Fruit fly (Drosophila melanogaster) whole organism, embryonic: ENCODE measurements around the gene CG15577.

Experiments used
- ATbp ChIP-seq: fragments of 200-800 bp; sonication (Bioruptor generic); optimal IDR thresholded peaks from 2 replicates; lab custom pipeline; 2017; ENCODE audit warnings: missing biosample characterization, mild to moderate bottlenecking, missing genetic modification characterization, missing genetic modification reagents
- Aef1 ChIP-seq: fragments of 200-800 bp; sonication (Bioruptor generic); IDR thresholded peaks from 3 replicates; pipeline ENCODE4 v1.3.6; 2022; ENCODE audit warnings: missing biosample characterization, missing genetic modification characterization
- Atf-2 ChIP-seq: fragments of 200-800 bp; sonication (Bioruptor generic); optimal IDR thresholded peaks from 2 replicates; lab custom pipeline; 2016; ENCODE audit warnings: missing biosample characterization, missing genetic modification characterization
- CG11504 ChIP-seq: fragments of 200-800 bp; sonication (Bioruptor generic); optimal IDR thresholded peaks from 3 replicates; lab custom pipeline; 2019; ENCODE audit warnings: missing biosample characterization, mild to moderate bottlenecking, missing genetic modification characterization, moderate library complexity
- CG12155 ChIP-seq: fragments of 200-800 bp; sonication (Bioruptor generic); optimal IDR thresholded peaks from 3 replicates; lab custom pipeline; 2016; ENCODE audit warnings: missing biosample characterization, missing genetic modification characterization
- CG13296 ChIP-seq: fragments of 200-800 bp; sonication (Bioruptor generic); optimal IDR thresholded peaks from 3 replicates; lab custom pipeline; 2018; ENCODE audit warnings: missing biosample characterization, mild to moderate bottlenecking, missing genetic modification characterization
- CG16863 ChIP-seq: fragments of 200-800 bp; sonication (Bioruptor generic); optimal IDR thresholded peaks from 3 replicates; lab custom pipeline; 2016; ENCODE audit warnings: missing biosample characterization, missing genetic modification characterization
- CG2202 ChIP-seq: fragments of 200-800 bp; sonication (Bioruptor generic); optimal IDR thresholded peaks from 2 replicates; lab custom pipeline; 2018; ENCODE audit warnings: missing biosample characterization, mild to moderate bottlenecking, missing genetic modification characterization
- CG2712 ChIP-seq: fragments of 200-800 bp; optimal IDR thresholded peaks from 3 replicates; lab custom pipeline; 2019; ENCODE audit warnings: missing biosample characterization, mild to moderate bottlenecking, missing genetic modification characterization, moderate library complexity
- CG2875 ChIP-seq: fragments of 200-800 bp; sonication (Bioruptor generic); optimal IDR thresholded peaks from 2 replicates; lab custom pipeline; 2017; ENCODE audit warnings: missing biosample characterization, mild to moderate bottlenecking, missing genetic modification characterization, missing genetic modification reagents
- CG2889 ChIP-seq: fragments of 200-800 bp; sonication (Bioruptor generic); IDR thresholded peaks from 3 replicates; pipeline ENCODE4 v1.3.6; 2022; ENCODE audit warnings: missing biosample characterization, missing genetic modification characterization
- CG30403 ChIP-seq: fragments of 200-800 bp; sonication (Bioruptor generic); optimal IDR thresholded peaks from 3 replicates; lab custom pipeline; 2016; ENCODE audit warnings: missing biosample characterization, missing genetic modification characterization
- CG30431 ChIP-seq: fragments of 200-800 bp; sonication (Bioruptor generic); optimal IDR thresholded peaks from 2 replicates; lab custom pipeline; 2017; ENCODE audit warnings: missing biosample characterization, missing genetic modification characterization
- CG32532 ChIP-seq: fragments of 200-800 bp; sonication (Bioruptor generic); IDR thresholded peaks from 2 replicates; pipeline ENCODE4 v1.3.6; 2022; ENCODE audit warnings: missing biosample characterization, missing genetic modification characterization
- CG3281 ChIP-seq: fragments of 200-800 bp; sonication (Bioruptor generic); optimal IDR thresholded peaks from 3 replicates; lab custom pipeline; 2017; ENCODE audit warnings: missing biosample characterization, mild to moderate bottlenecking, missing genetic modification characterization
- CG4707 ChIP-seq: fragments of 200-800 bp; sonication (Bioruptor generic); optimal IDR thresholded peaks from 2 replicates; lab custom pipeline; 2018; ENCODE audit warnings: missing biosample characterization, mild to moderate bottlenecking, missing genetic modification characterization, moderate library complexity
- CG7963 ChIP-seq: fragments of 200-800 bp; sonication (Bioruptor generic); IDR thresholded peaks from 3 replicates; pipeline ENCODE4 v1.3.6; 2022; ENCODE audit warnings: missing biosample characterization, missing genetic modification characterization; ENCODE audit not compliant: partially characterized antibody
- CG8359 ChIP-seq: fragments of 200-800 bp; sonication (Bioruptor generic); optimal IDR thresholded peaks from 2 replicates; lab custom pipeline; 2017; ENCODE audit warnings: missing biosample characterization, mild to moderate bottlenecking, missing genetic modification characterization, borderline replicate concordance
- CG9609 ChIP-seq: fragments of 200-800 bp; sonication (Bioruptor generic); optimal IDR thresholded peaks from 3 replicates; lab custom pipeline; 2016; ENCODE audit warnings: missing biosample characterization, missing genetic modification characterization
- CoRest ChIP-seq: fragments of 200-800 bp; sonication (Bioruptor generic); optimal IDR thresholded peaks from 3 replicates; lab custom pipeline; 2018; ENCODE audit warnings: missing biosample characterization, mild to moderate bottlenecking, missing genetic modification characterization, moderate library complexity
- Dbx ChIP-seq: fragments of 200-800 bp; sonication (Bioruptor generic); IDR thresholded peaks from 3 replicates; pipeline ENCODE4 v1.3.6; 2022; ENCODE audit warnings: missing biosample characterization, missing genetic modification characterization
- Ets97D ChIP-seq: fragments of 200-800 bp; sonication (Bioruptor generic); optimal IDR thresholded peaks from 3 replicates; lab custom pipeline; 2016; ENCODE audit warnings: missing biosample characterization, missing genetic modification characterization
- Fer1 ChIP-seq: fragments of 200-800 bp; sonication (Bioruptor generic); optimal IDR thresholded peaks from 2 replicates; lab custom pipeline; 2017; ENCODE audit warnings: missing biosample characterization, mild to moderate bottlenecking, missing genetic modification characterization
- GATAe ChIP-seq: fragments of 200-800 bp; sonication (Bioruptor generic); conservative IDR thresholded peaks from 2 replicates; pipeline ENCODE4 v1.3.6; 2022; ENCODE audit warnings: missing biosample characterization, missing genetic modification characterization
- Gug ChIP-seq: fragments of 200-800 bp; sonication (Bioruptor generic); IDR thresholded peaks from 4 replicates; pipeline ENCODE4 v1.3.6; 2022; ENCODE audit warnings: missing biosample characterization, missing genetic modification characterization
- NFAT ChIP-seq: fragments of 200-800 bp; sonication (Bioruptor generic); IDR thresholded peaks from 2 replicates; pipeline ENCODE4 v1.3.6; 2022; ENCODE audit warnings: missing biosample characterization, missing genetic modification characterization
- Sin3A ChIP-seq: fragments of >200 bp; optimal IDR thresholded peaks from 2 replicates; lab custom pipeline; 2018
- Six4 ChIP-seq: fragments of 200-800 bp; sonication (Bioruptor generic); optimal IDR thresholded peaks from 2 replicates; lab custom pipeline; 2016; ENCODE audit warnings: missing biosample characterization, missing genetic modification characterization
- Xbp1 ChIP-seq: fragments of 200-800 bp; sonication (Bioruptor generic); optimal IDR thresholded peaks from 3 replicates; lab custom pipeline; 2016; ENCODE audit warnings: missing biosample characterization, mild to moderate bottlenecking, missing genetic modification characterization
- ara ChIP-seq: fragments of 200-800 bp; sonication (Bioruptor generic); IDR thresholded peaks from 2 replicates; pipeline ENCODE4 v1.3.6; 2022; ENCODE audit warnings: missing biosample characterization, missing genetic modification characterization
- br ChIP-seq: fragments of >200 bp; optimal IDR thresholded peaks from 2 replicates; lab custom pipeline; 2017
- chif ChIP-seq, 2 experiments: fragments of 200-800 bp; sonication (Bioruptor generic); optimal IDR thresholded peaks; 3 replicates each; lab custom pipeline; 2016; ENCODE audit warnings: missing biosample characterization in 2 of 2, missing genetic modification characterization in 2 of 2
- dysf ChIP-seq: fragments of 200-800 bp; sonication (Bioruptor generic); IDR thresholded peaks from 3 replicates; pipeline ENCODE4 v1.3.6; 2022; ENCODE audit warnings: missing biosample characterization, missing genetic modification characterization
- eve ChIP-seq, 2 experiments: fragments of >200 bp; optimal IDR thresholded peaks; 2 replicates each; lab custom pipeline; 2017; ENCODE audit warnings: missing biosample characterization in 2 of 2, missing genetic modification characterization in 2 of 2
- her ChIP-seq: fragments of 200-800 bp; sonication (Bioruptor generic); optimal IDR thresholded peaks from 2 replicates; lab custom pipeline; 2016; ENCODE audit warnings: missing biosample characterization, missing genetic modification characterization
- hkb ChIP-seq, 2 experiments: fragments of 200-800 bp in 1 of 2; fragments of >200 bp in 1 of 2; sonication (Bioruptor generic) in 1 of 2; IDR thresholded peaks in 1 of 2; optimal IDR thresholded peaks in 1 of 2; 2 replicates each; pipeline versions ENCODE4 v1.3.6 to Lab custom; 2017 to 2022; ENCODE audit warnings: missing biosample characterization in 1 of 2, missing genetic modification characterization in 1 of 2
- hth ChIP-seq: fragments of >200 bp; optimal IDR thresholded peaks from 2 replicates; lab custom pipeline; 2017; ENCODE audit warnings: inconsistent platforms
- jigr1 ChIP-seq: fragments of 200-800 bp; sonication (Bioruptor generic); IDR thresholded peaks from 3 replicates; pipeline ENCODE4 v1.3.6; 2022; ENCODE audit warnings: missing biosample characterization, missing genetic modification characterization
- jing ChIP-seq: fragments of 200-800 bp; sonication (Bioruptor generic); optimal IDR thresholded peaks from 2 replicates; lab custom pipeline; 2018; ENCODE audit warnings: missing biosample characterization, mild to moderate bottlenecking, missing genetic modification characterization
- lab ChIP-seq: fragments of 200-800 bp; sonication (Bioruptor generic); optimal IDR thresholded peaks from 3 replicates; lab custom pipeline; 2017; ENCODE audit warnings: missing biosample characterization, missing genetic modification characterization, mild to moderate bottlenecking, moderate library complexity, missing genetic modification reagents
- lola ChIP-seq, 3 experiments: fragments of >200 bp in 2 of 3; fragments of 200-800 bp in 1 of 3; sonication (Bioruptor generic) in 1 of 3; optimal IDR thresholded peaks; 2 replicates each; lab custom pipeline; 2017 to 2019; ENCODE audit warnings: missing biosample characterization in 3 of 3, missing genetic modification characterization in 3 of 3, mild to moderate bottlenecking in 1 of 3, moderate library complexity in 1 of 3
- pan ChIP-seq, 4 experiments: fragments of >200 bp in 3 of 4; fragments of 200-800 bp in 1 of 4; sonication (Bioruptor generic) in 1 of 4; optimal IDR thresholded peaks in 3 of 4; IDR thresholded peaks in 1 of 4; 2 replicates each; pipeline versions ENCODE4 v1.3.6 to Lab custom; 2017 to 2022; ENCODE audit warnings: missing biosample characterization in 2 of 4, missing genetic modification characterization in 2 of 4, mixed read lengths in 1 of 4
- pnt ChIP-seq: fragments of 200-800 bp; sonication (Bioruptor generic); optimal IDR thresholded peaks from 3 replicates; lab custom pipeline; 2016; ENCODE audit warnings: missing biosample characterization, missing genetic modification characterization
- row ChIP-seq: fragments of 200-800 bp; sonication (Bioruptor generic); IDR thresholded peaks from 3 replicates; pipeline ENCODE4 v1.3.6; 2022; ENCODE audit warnings: missing biosample characterization, missing genetic modification characterization
- sc ChIP-seq, 3 experiments: fragments of >200 bp in 2 of 3; fragments of 200-800 bp in 1 of 3; sonication (Bioruptor generic) in 1 of 3; optimal IDR thresholded peaks; 2 replicates in 2 of 3; 3 replicates in 1 of 3; lab custom pipeline; 2017; ENCODE audit warnings: mild to moderate bottlenecking in 1 of 3, missing biosample characterization in 1 of 3, missing genetic modification characterization in 1 of 3, missing genetic modification reagents in 1 of 3
- sisA ChIP-seq: fragments of 200-800 bp; sonication (Bioruptor generic); IDR thresholded peaks from 2 replicates; pipeline ENCODE4 v1.3.6; 2022; ENCODE audit warnings: missing biosample characterization, missing genetic modification characterization
- slbo ChIP-seq: fragments of 200-800 bp; sonication (Bioruptor generic); IDR thresholded peaks from 2 replicates; pipeline ENCODE4 v1.3.6; 2022; ENCODE audit warnings: missing biosample characterization, missing genetic modification characterization
- tio ChIP-seq: fragments of 200-800 bp; sonication (Bioruptor generic); optimal IDR thresholded peaks from 2 replicates; lab custom pipeline; 2017; ENCODE audit warnings: missing biosample characterization, missing genetic modification characterization, inconsistent platforms
- tll ChIP-seq, 2 experiments: fragments of 200-800 bp in 1 of 2; fragments of >200 bp in 1 of 2; sonication (Bioruptor generic) in 1 of 2; optimal IDR thresholded peaks; 2 replicates each; lab custom pipeline; 2017 to 2019; ENCODE audit warnings: missing biosample characterization in 2 of 2, missing genetic modification characterization in 2 of 2, mild to moderate bottlenecking in 1 of 2, moderate library complexity in 1 of 2
- toy ChIP-seq: fragments of 200-800 bp; sonication (Bioruptor generic); IDR thresholded peaks from 2 replicates; pipeline ENCODE4 v1.3.6; 2022; ENCODE audit warnings: missing biosample characterization, missing genetic modification characterization

The CG15577 gene

dm6 chrX:4262661-4263060, 14.1 kb downstream of the CG15577 start (continued):
- peak; percentile 16 for TF ChIP-seq CG9609
- no peak for TF ChIP-seq CG2889 (GFP tag; lab: Robert Waterston, UW)
- no peak for TF ChIP-seq jigr1
- peak; percentile 48; the same call in 2 of the 4 replicates for TF ChIP-seq Gug (GFP tag; lab: Robert Waterston, UW)
- TF ChIP-seq pnt (GFP tag; lab: Kevin White, UChicago) = peak; percentile 35
- no peak for TF ChIP-seq sc (optimal IDR thresholded peaks at IDR 0.05; lab: Kevin White, UChicago)
- no peak for TF ChIP-seq sc (GFP tag; optimal IDR thresholded peaks at IDR 0.05; lab: Kevin White, UChicago)
- TF ChIP-seq lab (GFP tag; lab: Kevin White, UChicago) = peak; percentile 74
- 0 out of 3 replicates have a peak, but pooled peaks have one; percentile 15 for TF ChIP-seq Dbx (GFP tag; lab: Robert Waterston, UW)
- no peak for TF ChIP-seq GATAe (GFP tag; lab: Robert Waterston, UW)
- no peak for TF ChIP-seq eve (GFP tag; optimal IDR thresholded peaks at IDR 0.05; lab: Kevin White, UChicago)
- peak in 1 of 2 experiments; percentile 47 for TF ChIP-seq chif (GFP tag; optimal IDR thresholded peaks at IDR 0.05; lab: Kevin White, UChicago)
- peak; percentile 44 for TF ChIP-seq jing
- TF ChIP-seq Six4 = peak; percentile 16
- peak; percentile 7 for TF ChIP-seq CG16863 (GFP tag; lab: Kevin White, UChicago)
- no peak for TF ChIP-seq CG7963 (GFP tag; lab: Robert Waterston, UW)
- no peak for TF ChIP-seq toy (GFP tag; lab: Robert Waterston, UW)
- TF ChIP-seq sisA (GFP tag; lab: Robert Waterston, UW) = peak; percentile 57
- TF ChIP-seq NFAT = no peak; the same call in 1 of the 2 replicates
- no peak for TF ChIP-seq pan (optimal IDR thresholded peaks at IDR 0.05; lab: Kevin White, UChicago)
- peak in 1 of 2 experiments; percentile 30 for TF ChIP-seq pan (GFP tag; optimal IDR thresholded peaks at IDR 0.05 in 1 of 2, IDR thresholded peaks at IDR 0.05 in 1 of 2)
- TF ChIP-seq tll (GFP tag; optimal IDR thresholded peaks at IDR 0.05; lab: Kevin White, UChicago) = no peak
- peak; percentile 69 for TF ChIP-seq slbo (GFP tag; lab: Robert Waterston, UW)
- no peak for TF ChIP-seq tio (GFP tag; lab: Kevin White, UChicago)
- peak; percentile 62 for TF ChIP-seq Fer1 (GFP tag; lab: Kevin White, UChicago)
- peak; percentile 64 for TF ChIP-seq dysf (GFP tag; lab: Robert Waterston, UW)
- peak; percentile 66 for TF ChIP-seq CG11504 (tag; lab: Kevin White, UChicago)
- peak; percentile 64 for TF ChIP-seq row (GFP tag; lab: Robert Waterston, UW)
- no peak for TF ChIP-seq Sin3A (lab: Kevin White, UChicago)
- peak; percentile 41 for TF ChIP-seq CG2712 (tag; lab: Kevin White, UChicago)
- peak; percentile 1 for TF ChIP-seq Atf-2 (GFP tag; lab: Kevin White, UChicago)
- no peak for TF ChIP-seq hkb (optimal IDR thresholded peaks at IDR 0.05; lab: Kevin White, UChicago)
- peak; percentile 44; the same call in 1 of the 2 replicates for TF ChIP-seq hkb (GFP tag; IDR thresholded peaks at IDR 0.05; lab: Robert Waterston, UW)
- TF ChIP-seq Aef1 = 0 out of 3 replicates have a peak, but pooled peaks have one; percentile 23
- peak; percentile 56 for TF ChIP-seq Xbp1 (GFP tag; lab: Kevin White, UChicago)
- no peak for TF ChIP-seq CG8359 (GFP tag; lab: Kevin White, UChicago)
- TF ChIP-seq CG3281 (GFP tag; lab: Kevin White, UChicago) = peak; percentile 58
- no peak for TF ChIP-seq hth (lab: Kevin White, UChicago)
- peak in 1 of 3 experiments; percentile 42 for TF ChIP-seq lola (GFP tag; optimal IDR thresholded peaks at IDR 0.05; lab: Kevin White, UChicago)
- TF ChIP-seq ara (GFP tag; lab: Robert Waterston, UW) = peak; percentile 45; the same call in 1 of the 2 replicates
- peak; percentile 4 for TF ChIP-seq CG4707 (GFP tag; lab: Kevin White, UChicago)
- TF ChIP-seq CoRest (tag; lab: Kevin White, UChicago) = peak; percentile 55
- no peak for TF ChIP-seq her
- no peak for TF ChIP-seq CG2202 (tag; lab: Kevin White, UChicago)
- TF ChIP-seq CG30403 = peak; percentile 44
- TF ChIP-seq CG30431 (GFP tag; lab: Kevin White, UChicago) = peak; percentile 41
- peak; percentile 54; the same call in 1 of the 2 replicates for TF ChIP-seq CG32532
- TF ChIP-seq CG13296 = peak; percentile 32
- TF ChIP-seq CG12155 (GFP tag; lab: Kevin White, UChicago) = peak; percentile 26
- no peak for TF ChIP-seq CG2875
- no peak for TF ChIP-seq Ets97D (GFP tag; lab: Kevin White, UChicago)
- TF ChIP-seq ATbp = peak; percentile 45
- no peak for TF ChIP-seq br
